Fruit fly (Drosophila melanogaster): ENCODE data around the gene CG33158.

DNA sequence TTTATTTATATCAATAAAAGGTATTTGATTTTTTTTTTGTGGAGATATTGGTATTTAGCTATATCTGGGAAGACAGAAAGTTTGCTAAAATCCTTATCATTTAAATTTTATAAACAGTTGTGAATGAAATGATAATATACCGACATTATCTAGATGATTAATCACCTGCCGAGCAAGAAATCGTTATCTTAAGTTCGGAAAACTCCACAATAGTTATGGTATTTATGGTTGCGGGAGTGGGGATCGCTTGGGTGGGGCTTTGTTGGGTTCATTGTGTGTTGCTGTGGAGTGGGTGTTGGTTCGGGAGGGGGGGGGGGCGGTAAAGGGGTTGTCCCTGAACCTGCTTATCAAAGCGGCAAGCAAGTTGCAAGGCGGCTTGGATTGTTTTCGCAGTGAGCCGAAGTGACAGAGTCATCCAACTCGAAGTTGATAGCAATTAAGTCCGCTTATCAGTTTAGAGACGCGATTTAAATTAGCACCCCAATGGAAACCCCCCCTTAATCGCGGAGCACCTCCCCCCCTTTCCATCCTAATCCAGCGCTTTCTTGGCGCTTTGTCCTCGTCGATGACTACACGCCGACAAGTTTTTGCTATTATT is 27.1 kb upstream of the CG33158 start:
- no peak for TF ChIP-seq OdsH (GFP tag; optimal IDR thresholded peaks at IDR 0.05)
- TF ChIP-seq cyc (GFP tag; optimal IDR thresholded peaks at IDR 0.05): no peak
- no peak for TF ChIP-seq CG16779 (tag; optimal IDR thresholded peaks at IDR 0.05)
- no peak for TF ChIP-seq CG15336 (GFP tag; IDR thresholded peaks at IDR 0.05)
- no peak for TF ChIP-seq CG6792 (GFP tag; optimal IDR thresholded peaks at IDR 0.05)
- TF ChIP-seq CG11762 (GFP tag; optimal IDR thresholded peaks at IDR 0.05; ENCODE audit: insufficient read depth): no peak
- TF ChIP-seq Ets96B (tag; optimal IDR thresholded peaks at IDR 0.05): no peak
- no peak for TF ChIP-seq CG31627 (GFP tag; optimal IDR thresholded peaks at IDR 0.05)
